Fruit fly (Drosophila melanogaster): ENCODE results near the gene Or74a.

DNA sequence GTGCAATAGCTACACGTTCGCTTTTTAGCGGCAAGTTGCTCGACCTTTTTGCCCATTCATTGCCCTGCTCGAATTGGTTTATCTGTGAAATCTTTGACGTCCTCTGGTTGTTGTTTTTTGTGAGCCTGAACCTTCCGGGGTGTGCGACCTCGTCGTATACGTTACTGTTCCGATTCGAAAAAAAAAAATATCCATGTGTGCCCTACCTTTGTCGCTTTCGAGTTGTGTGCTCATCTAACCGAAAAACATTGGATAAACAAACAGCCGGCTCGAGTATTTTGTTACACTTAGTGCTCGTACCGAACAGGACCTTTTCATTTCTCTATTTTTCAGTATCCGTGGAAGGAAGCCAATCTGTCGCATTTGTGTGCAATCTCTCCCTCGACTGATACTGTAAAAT lies 35.1 kb upstream of the Or74a start:
- TF ChIP-seq Pif1A (GFP tag; optimal IDR thresholded peaks at IDR 0.05) (no peak), Ets98B (GFP tag; IDR thresholded peaks at IDR 0.05) (no peak), EcR (GFP tag; optimal IDR thresholded peaks at IDR 0.05) (no peak), gl (tag; optimal IDR thresholded peaks at IDR 0.05) (no peak), Snoo (tag; optimal IDR thresholded peaks at IDR 0.05) (no peak), CG17806 (tag; optimal IDR thresholded peaks at IDR 0.05) (no peak), fd96Ca (GFP tag; IDR thresholded peaks at IDR 0.05) (no peak), rn (GFP tag; IDR thresholded peaks at IDR 0.05) (no peak), D1 (tag; optimal IDR thresholded peaks at IDR 0.05) (no peak), CG10348 (GFP tag; IDR thresholded peaks at IDR 0.05) (no peak), Pif1B (GFP tag; optimal IDR thresholded peaks at IDR 0.05) (no peak), CG8159 (tag; optimal IDR thresholded peaks at IDR 0.05) (no peak)
